Fruit fly (Drosophila melanogaster) whole organism, embryonic: Measurements from ENCODE around the gene fig.
A peak's percentile ranks its signal among the peaks of the same experiment; 100 is the strongest.

Experiments
- ATbp ChIP-seq: fragments of 200-800 bp; sonication (Bioruptor generic); optimal IDR thresholded peaks from 2 replicates; lab custom pipeline; 2017; ENCODE audit warnings: missing biosample characterization, mild to moderate bottlenecking, missing genetic modification characterization, missing genetic modification reagents
- CG10147 ChIP-seq: fragments of 200-800 bp; sonication (Bioruptor generic); optimal IDR thresholded peaks from 2 replicates; lab custom pipeline; 2019; ENCODE audit warnings: missing biosample characterization, mild to moderate bottlenecking, missing genetic modification characterization, moderate library complexity
- CG10209 ChIP-seq: fragments of 200-800 bp; sonication (Bioruptor generic); optimal IDR thresholded peaks from 3 replicates; lab custom pipeline; 2017; ENCODE audit warnings: missing biosample characterization, mild to moderate bottlenecking, missing genetic modification characterization, missing genetic modification reagents
- CG10366 ChIP-seq: fragments of 200-800 bp; sonication (Bioruptor generic); IDR thresholded peaks from 2 replicates; pipeline ENCODE4 v1.3.6; 2022; ENCODE audit warnings: missing biosample characterization, missing genetic modification characterization
- CG10979 ChIP-seq: fragments of 200-800 bp; sonication (Bioruptor generic); optimal IDR thresholded peaks from 2 replicates; lab custom pipeline; 2018; ENCODE audit warnings: missing biosample characterization, mild to moderate bottlenecking, missing genetic modification characterization, moderate library complexity
- CG12659 ChIP-seq: fragments of 200-800 bp; sonication (Bioruptor generic); optimal IDR thresholded peaks from 3 replicates; lab custom pipeline; 2017; ENCODE audit warnings: mild to moderate bottlenecking, missing biosample characterization, missing genetic modification reagents, missing genetic modification characterization
- CG13424 ChIP-seq: fragments of 200-800 bp; sonication (Bioruptor generic); optimal IDR thresholded peaks from 2 replicates; lab custom pipeline; 2019; ENCODE audit warnings: missing biosample characterization, mild to moderate bottlenecking, missing genetic modification characterization, moderate library complexity
- CG14050 ChIP-seq: fragments of 200-800 bp; sonication (Bioruptor generic); IDR thresholded peaks from 3 replicates; pipeline ENCODE4 v1.3.6; 2022; ENCODE audit warnings: missing biosample characterization, missing genetic modification characterization
- CG17359 ChIP-seq: fragments of 200-800 bp; sonication (Bioruptor generic); optimal IDR thresholded peaks from 3 replicates; lab custom pipeline; 2018; ENCODE audit warnings: missing biosample characterization, mild to moderate bottlenecking, missing genetic modification characterization, moderate library complexity
- CG17385 ChIP-seq: fragments of 200-800 bp; sonication (Bioruptor generic); optimal IDR thresholded peaks from 3 replicates; lab custom pipeline; 2018; ENCODE audit warnings: missing biosample characterization, mild to moderate bottlenecking, missing genetic modification characterization
- CG30403 ChIP-seq: fragments of 200-800 bp; sonication (Bioruptor generic); optimal IDR thresholded peaks from 3 replicates; lab custom pipeline; 2016; ENCODE audit warnings: missing biosample characterization, missing genetic modification characterization
- CG34422 ChIP-seq: fragments of 200-800 bp; sonication (Bioruptor generic); IDR thresholded peaks from 3 replicates; pipeline ENCODE4 v1.3.6; 2022; ENCODE audit warnings: missing biosample characterization, missing genetic modification characterization
- CG42726 ChIP-seq: fragments of 200-800 bp; sonication (Bioruptor generic); IDR thresholded peaks from 2 replicates; pipeline ENCODE4 v1.3.6; 2022; ENCODE audit warnings: missing biosample characterization, missing genetic modification characterization; ENCODE audit not compliant: partially characterized antibody
- CG4424 ChIP-seq: fragments of 200-800 bp; sonication (Bioruptor generic); optimal IDR thresholded peaks from 3 replicates; lab custom pipeline; 2016; ENCODE audit warnings: missing biosample characterization, missing genetic modification characterization
- CG5953 ChIP-seq: fragments of 200-800 bp; sonication (Bioruptor generic); IDR thresholded peaks from 2 replicates; pipeline ENCODE4 v1.3.6; 2022; ENCODE audit warnings: missing biosample characterization, missing genetic modification characterization
- CG6272 ChIP-seq: fragments of 200-800 bp; sonication (Bioruptor generic); IDR thresholded peaks from 2 replicates; pipeline ENCODE4 v1.3.6; 2022; ENCODE audit warnings: missing biosample characterization, missing genetic modification characterization
- CG7357 ChIP-seq: fragments of 200-800 bp; sonication (Bioruptor generic); IDR thresholded peaks from 3 replicates; pipeline ENCODE4 v1.3.6; 2022; ENCODE audit warnings: missing biosample characterization, missing genetic modification characterization
- Drgx ChIP-seq: fragments of 200-800 bp; sonication (Bioruptor generic); IDR thresholded peaks from 2 replicates; pipeline ENCODE4 v1.3.6; 2022; ENCODE audit warnings: missing biosample characterization, missing genetic modification characterization
- Ets65A ChIP-seq: fragments of 200-800 bp; sonication (Bioruptor generic); peaks from one replicate; lab custom pipeline; 2016; ENCODE audit warnings: missing biosample characterization, missing genetic modification characterization
- Med ChIP-seq: fragments of 200-800 bp; sonication (Bioruptor generic); peaks from one replicate; lab custom pipeline; 2016; ENCODE audit warnings: missing biosample characterization, missing genetic modification characterization, mild to moderate bottlenecking, inconsistent platforms, moderate library complexity
- Oli ChIP-seq: fragments of 200-800 bp; sonication (Bioruptor generic); optimal IDR thresholded peaks from 2 replicates; lab custom pipeline; 2018; ENCODE audit warnings: missing biosample characterization, mild to moderate bottlenecking, missing genetic modification characterization, moderate library complexity
- Optix ChIP-seq: fragments of 200-800 bp; sonication (Bioruptor generic); IDR thresholded peaks from 3 replicates; pipeline ENCODE4 v1.3.6; 2022; ENCODE audit warnings: missing biosample characterization, missing genetic modification characterization
- PHDP ChIP-seq: fragments of 200-800 bp; sonication (Bioruptor generic); optimal IDR thresholded peaks from 3 replicates; lab custom pipeline; 2018; ENCODE audit warnings: missing biosample characterization, mild to moderate bottlenecking, missing genetic modification characterization, moderate library complexity
- Ptx1 ChIP-seq: fragments of 200-800 bp; sonication (Bioruptor generic); IDR thresholded peaks from 2 replicates; pipeline ENCODE4 v1.3.6; 2022; ENCODE audit warnings: missing biosample characterization, missing genetic modification characterization
- Rfx ChIP-seq: fragments of 200-800 bp; sonication (Bioruptor generic); IDR thresholded peaks from 2 replicates; pipeline ENCODE4 v1.3.6; 2022; ENCODE audit warnings: missing biosample characterization, missing genetic modification characterization
- ase ChIP-seq: fragments of 200-800 bp; sonication (Bioruptor generic); IDR thresholded peaks from 3 replicates; pipeline ENCODE4 v1.3.6; 2022; ENCODE audit warnings: missing biosample characterization, missing genetic modification characterization
- az2 ChIP-seq: fragments of 200-800 bp; sonication (Bioruptor generic); optimal IDR thresholded peaks from 3 replicates; lab custom pipeline; 2016; ENCODE audit warnings: missing biosample characterization, missing genetic modification characterization
- caup ChIP-seq: fragments of 200-800 bp; sonication (Bioruptor generic); optimal IDR thresholded peaks from 3 replicates; lab custom pipeline; 2017; ENCODE audit warnings: missing biosample characterization, mild to moderate bottlenecking, missing genetic modification characterization, moderate library complexity; ENCODE audit not compliant: severe bottlenecking
- chm ChIP-seq: fragments of 200-800 bp; sonication (Bioruptor generic); IDR thresholded peaks from 2 replicates; pipeline ENCODE4 v1.3.6; 2022; ENCODE audit warnings: missing biosample characterization, missing genetic modification characterization
- dysf ChIP-seq: fragments of 200-800 bp; sonication (Bioruptor generic); IDR thresholded peaks from 3 replicates; pipeline ENCODE4 v1.3.6; 2022; ENCODE audit warnings: missing biosample characterization, missing genetic modification characterization
- ems ChIP-seq: fragments of 200-800 bp; sonication (Bioruptor generic); optimal IDR thresholded peaks from 3 replicates; lab custom pipeline; 2016; ENCODE audit warnings: missing biosample characterization, missing genetic modification characterization
- ewg ChIP-seq: fragments of 200-800 bp; sonication (Bioruptor generic); optimal IDR thresholded peaks from 3 replicates; lab custom pipeline; 2017; ENCODE audit warnings: mild to moderate bottlenecking, missing biosample characterization, missing genetic modification reagents, missing genetic modification characterization
- lmd ChIP-seq: fragments of 200-800 bp; sonication (Bioruptor generic); IDR thresholded peaks from 2 replicates; pipeline ENCODE4 v1.3.6; 2022; ENCODE audit warnings: missing biosample characterization, missing genetic modification characterization
- maf-S ChIP-seq: fragments of 200-800 bp; sonication (Bioruptor generic); optimal IDR thresholded peaks from 2 replicates; lab custom pipeline; 2016; ENCODE audit warnings: missing biosample characterization, missing genetic modification characterization
- mirr ChIP-seq: fragments of 200-800 bp; sonication (Bioruptor generic); optimal IDR thresholded peaks from 3 replicates; lab custom pipeline; 2018; ENCODE audit warnings: missing biosample characterization, mild to moderate bottlenecking, missing genetic modification characterization
- mld ChIP-seq: fragments of 200-800 bp; sonication (Bioruptor generic); IDR thresholded peaks from 3 replicates; pipeline ENCODE4 v1.3.6; 2022; ENCODE audit warnings: missing biosample characterization, missing genetic modification characterization; ENCODE audit not compliant: partially characterized antibody
- otp ChIP-seq: fragments of 200-800 bp; sonication (Bioruptor generic); IDR thresholded peaks from 3 replicates; pipeline ENCODE4, ENCODE4 v1.3.6; 2022; ENCODE audit warnings: missing biosample characterization, missing genetic modification characterization
- pan ChIP-seq, 4 experiments: fragments of >200 bp in 3 of 4; fragments of 200-800 bp in 1 of 4; sonication (Bioruptor generic) in 1 of 4; optimal IDR thresholded peaks in 3 of 4; IDR thresholded peaks in 1 of 4; 2 replicates each; pipeline versions ENCODE4 v1.3.6 to Lab custom; 2017 to 2022; ENCODE audit warnings: missing biosample characterization in 2 of 4, missing genetic modification characterization in 2 of 4, mixed read lengths in 1 of 4
- phol ChIP-seq: fragments of 200-800 bp; sonication (Bioruptor generic); optimal IDR thresholded peaks from 3 replicates; lab custom pipeline; 2018; ENCODE audit warnings: missing biosample characterization, mild to moderate bottlenecking, missing genetic modification characterization, moderate library complexity
- row ChIP-seq: fragments of 200-800 bp; sonication (Bioruptor generic); IDR thresholded peaks from 3 replicates; pipeline ENCODE4 v1.3.6; 2022; ENCODE audit warnings: missing biosample characterization, missing genetic modification characterization
- salm ChIP-seq: fragments of 200-800 bp; sonication (Bioruptor generic); optimal IDR thresholded peaks from 2 replicates; lab custom pipeline; 2018; ENCODE audit warnings: missing biosample characterization, mild to moderate bottlenecking, missing genetic modification characterization
- sens ChIP-seq: fragments of 200-800 bp; sonication (Bioruptor generic); peaks from one replicate; lab custom pipeline; 2016; ENCODE audit warnings: missing biosample characterization, missing genetic modification characterization
- slbo ChIP-seq: fragments of 200-800 bp; sonication (Bioruptor generic); IDR thresholded peaks from 2 replicates; pipeline ENCODE4 v1.3.6; 2022; ENCODE audit warnings: missing biosample characterization, missing genetic modification characterization
- stc ChIP-seq: fragments of 200-800 bp; sonication (Bioruptor generic); IDR thresholded peaks from 2 replicates; pipeline ENCODE4 v1.3.6; 2022; ENCODE audit warnings: missing biosample characterization, missing genetic modification characterization
- tgo ChIP-seq: fragments of 200-800 bp; sonication (Bioruptor generic); IDR thresholded peaks from 3 replicates; pipeline ENCODE4 v1.3.6; 2022; ENCODE audit warnings: missing biosample characterization, missing genetic modification characterization
- vvl ChIP-seq: fragments of 200-800 bp; sonication (Bioruptor generic); IDR thresholded peaks from 2 replicates; pipeline ENCODE4 v1.3.6; 2022; ENCODE audit warnings: missing biosample characterization, missing genetic modification characterization
- z ChIP-seq: fragments of 200-800 bp; sonication (Bioruptor generic); IDR thresholded peaks from 3 replicates; pipeline ENCODE4 v1.3.6; 2022; ENCODE audit warnings: missing biosample characterization, missing genetic modification characterization
- zen2 ChIP-seq: fragments of 200-800 bp; sonication (Bioruptor generic); IDR thresholded peaks from 3 replicates; pipeline ENCODE4 v1.3.6; 2022; ENCODE audit warnings: missing biosample characterization, missing genetic modification characterization; ENCODE audit not compliant: partially characterized antibody
- zfh1 ChIP-seq: fragments of 200-800 bp; sonication (Bioruptor generic); IDR thresholded peaks from 3 replicates; pipeline ENCODE4 v1.3.6; 2022; ENCODE audit warnings: missing biosample characterization, missing genetic modification characterization

Gene fig

dm6 chr3R:29755248-29755647 is 25.0 kb downstream of the fig start (continued):
- TF ChIP-seq CG10366 (GFP tag; lab: Robert Waterston, UW) (peak; percentile 43; the same call in 1 of the 2 replicates), CG12659 (GFP tag; lab: Kevin White, UChicago) (peak; percentile 1), Optix (GFP tag; lab: Robert Waterston, UW) (peak; percentile 25; the same call in 1 of the 3 replicates), tgo (GFP tag; lab: Robert Waterston, UW) (peak; percentile 44; the same call in 2 of the 3 replicates), salm (tag; lab: Kevin White, UChicago) (no peak), row (GFP tag; lab: Robert Waterston, UW) (peak; percentile 45), CG30403 (peak; percentile 12), CG10979 (tag; lab: Kevin White, UChicago) (peak; percentile 20), caup (no peak), ewg (GFP tag; lab: Kevin White, UChicago) (peak; percentile 17), sens (peak; percentile 73), ATbp (peak; percentile 46), ase (GFP tag; lab: Robert Waterston, UW) (peak; percentile 61; the same call in 2 of the 3 replicates), mld (no peak), CG10147 (GFP tag; lab: Kevin White, UChicago) (no peak), zfh1 (GFP tag; lab: Robert Waterston, UW) (peak; percentile 59; the same call in 2 of the 3 replicates), z (GFP tag; lab: Robert Waterston, UW) (0 out of 3 replicates have a peak, but pooled peaks have one; percentile 18), slbo (peak; percentile 46), mirr (GFP tag; lab: Kevin White, UChicago) (no peak), CG7357 (GFP tag; lab: Robert Waterston, UW) (0 out of 3 replicates have a peak, but pooled peaks have one; percentile 26), vvl (GFP tag; lab: Robert Waterston, UW) (peak; percentile 63), pan (optimal IDR thresholded peaks at IDR 0.05; lab: Kevin White, UChicago) (no peak), pan (GFP tag; optimal IDR thresholded peaks at IDR 0.05 in 1 of 2, IDR thresholded peaks at IDR 0.05 in 1 of 2) (peak in 1 of 2 experiments; percentile 59), otp (GFP tag; lab: Robert Waterston, UW) (peak; percentile 50; the same call in 1 of the 3 replicates), stc (GFP tag; lab: Robert Waterston, UW) (0 out of 2 replicates have a peak, but pooled peaks have one; percentile 27), CG10209 (GFP tag; lab: Kevin White, UChicago) (peak; percentile 7), dysf (GFP tag; lab: Robert Waterston, UW) (0 out of 3 replicates have a peak, but pooled peaks have one; percentile 42), CG34422 (GFP tag; lab: Robert Waterston, UW) (0 out of 3 replicates have a peak, but pooled peaks have one; percentile 29), Rfx (GFP tag; lab: Robert Waterston, UW) (peak; percentile 48; the same call in 1 of the 2 replicates), Med (GFP tag; lab: Kevin White, UChicago) (peak; percentile 55), CG4424 (GFP tag; lab: Kevin White, UChicago) (no peak), chm (GFP tag; lab: Robert Waterston, UW) (0 out of 2 replicates have a peak, but pooled peaks have one; percentile 22), Oli (peak; percentile 18), CG5953 (0 out of 2 replicates have a peak, but pooled peaks have one; percentile 9), az2 (GFP tag; lab: Kevin White, UChicago) (peak; percentile 10), phol (tag; lab: Kevin White, UChicago) (peak; percentile 9), Drgx (GFP tag; lab: Robert Waterston, UW) (peak; percentile 87), CG42726 (GFP tag; lab: Robert Waterston, UW) (no peak), PHDP (tag; lab: Kevin White, UChicago) (no peak), CG13424 (tag; lab: Kevin White, UChicago) (peak; percentile 30), Ptx1 (GFP tag; lab: Robert Waterston, UW) (peak; percentile 23; the same call in 1 of the 2 replicates), Ets65A (GFP tag; lab: Kevin White, UChicago) (peak; percentile 32), zen2 (no peak), CG14050 (GFP tag; lab: Robert Waterston, UW) (peak; percentile 38; the same call in 2 of the 3 replicates), lmd (GFP tag; lab: Robert Waterston, UW) (peak; percentile 40; the same call in 1 of the 2 replicates), maf-S (GFP tag; lab: Kevin White, UChicago) (no peak), CG17385 (no peak), ems (GFP tag; lab: Kevin White, UChicago) (peak; percentile 3), CG6272 (peak; percentile 43; the same call in 1 of the 2 replicates), CG17359 (peak; percentile 37)
